Worm (Caenorhabditis elegans): Measurements from ENCODE around the gene mma-1.

- TF ChIP-seq dmd-4 (tag; optimal IDR thresholded peaks at IDR 0.05) (no peak), lin-39 (tag; optimal IDR thresholded peaks at IDR 0.05) (no peak), fos-1 (tag; optimal IDR thresholded peaks at IDR 0.05) (no peak), nhr-237 (tag; optimal IDR thresholded peaks at IDR 0.05) (no peak), ztf-11 (tag; optimal IDR thresholded peaks at IDR 0.05) (no peak), ceh-82 (tag; optimal IDR thresholded peaks at IDR 0.05) (no peak), elt-3 (tag; optimal IDR thresholded peaks at IDR 0.05) (no peak), snpc-4 (tag; optimal IDR thresholded peaks at IDR 0.05) (no peak), R02D3.7 (tag; optimal IDR thresholded peaks at IDR 0.05) (no peak), nhr-12 (tag; optimal IDR thresholded peaks at IDR 0.05) (no peak), blmp-1 (tag; optimal IDR thresholded peaks at IDR 0.05; ENCODE audit: insufficient read depth) (no peak), mab-5 (tag; optimal IDR thresholded peaks at IDR 0.05) (no peak)
Observed at ce11 chrV:12599110-12599509, 3.0 kb upstream of the mma-1 start, which contains the start of the genes C14C10.10 and ril-2.
